Worm (Caenorhabditis elegans) whole organism, L1 larva: ENCODE data around the gene Y54G2A.36.
"Not testable (repeated sequence)": the region's sequence is repeated elsewhere in the genome, so short reads cannot be mapped to it uniquely, and the experiment has no call there.

ENCODE experiments used
- unc-62 ChIP-seq: fragments of 150-350 bp; optimal IDR thresholded peaks from 2 replicates; lab custom pipeline; 2014; ENCODE audit warnings: missing biosample characterization, missing genetic modification reagents, missing genetic modification characterization
- xbp-1 ChIP-seq: sonication (generic microtip); optimal IDR thresholded peaks from 2 replicates; lab custom pipeline; 2016; ENCODE audit warnings: missing genetic modification characterization, missing compliant biosample characterization

ce11 chrIV:2895986-2896660, 1.4 kb upstream of the Y54G2A.36 start:
- TF ChIP-seq xbp-1: peak; percentile 58
- TF ChIP-seq unc-62 (GFP tag; lab: Kevin White, UChicago): not testable (repeated sequence)
